Worm (Caenorhabditis elegans): ENCODE data around the gene srg-46.
A peak's percentile ranks its signal among the peaks of the same experiment; 100 is the strongest.

Gene srg-46

DNA sequence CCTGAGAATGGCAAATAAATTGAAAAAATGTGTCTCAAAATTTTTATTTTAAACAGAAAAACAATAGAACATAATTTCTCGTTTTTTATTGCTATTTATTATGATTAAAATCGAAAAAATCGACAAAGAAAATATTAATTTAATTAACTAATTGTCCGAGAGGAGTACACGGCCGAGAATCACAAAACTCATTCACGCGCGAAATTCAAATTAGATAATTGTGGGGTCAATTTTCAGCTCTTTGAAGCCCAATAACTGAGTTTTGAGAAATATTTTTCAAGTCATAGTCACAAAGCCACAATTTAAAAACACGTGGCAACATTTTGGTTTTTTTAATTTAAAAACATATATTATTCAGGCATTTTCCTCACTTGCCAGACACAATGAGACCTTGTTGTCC lies 45.6 kb downstream of the srg-46 start (continued):
- peak; percentile 73 for TF ChIP-seq nhr-71 (tag; optimal IDR thresholded peaks at IDR 0.05)
- TF ChIP-seq unc-62 (GFP tag; optimal IDR thresholded peaks at IDR 0.05) = no peak
- peak; percentile 53; the same call in 1 of the 2 replicates for TF ChIP-seq grh-1 (GFP tag; IDR thresholded peaks at IDR 0.05)
- TF ChIP-seq lin-35 (GFP tag; optimal IDR thresholded peaks at IDR 0.05) = peak; percentile 82 to 91
- peak; percentile 71 for TF ChIP-seq nhr-90 (tag; optimal IDR thresholded peaks at IDR 0.05; ENCODE audit: poor library complexity)
- no peak for TF ChIP-seq elt-2 (tag; optimal IDR thresholded peaks at IDR 0.05)
- no peak for TF ChIP-seq hlh-4 (tag; optimal IDR thresholded peaks at IDR 0.05)
- no peak for TF ChIP-seq mdl-1 (tag; optimal IDR thresholded peaks at IDR 0.05)
- TF ChIP-seq C04F5.9 (tag; optimal IDR thresholded peaks at IDR 0.05) = no peak
- TF ChIP-seq ceh-82 (tag; optimal IDR thresholded peaks at IDR 0.05) = no peak
- TF ChIP-seq nhr-85 (tag) = peak; percentile 89
- no peak for TF ChIP-seq zag-1 (tag; optimal IDR thresholded peaks at IDR 0.05)
- TF ChIP-seq dsc-1 (tag; optimal IDR thresholded peaks at IDR 0.05) = peak; percentile 26
- no peak for TF ChIP-seq C34B4.2 (tag; optimal IDR thresholded peaks at IDR 0.05)
- TF ChIP-seq fkh-10 (GFP tag; optimal IDR thresholded peaks at IDR 0.05) = no peak
- no peak for TF ChIP-seq hlh-17 (GFP tag; optimal IDR thresholded peaks at IDR 0.05; ENCODE audit: borderline replicate concordance)
- no peak for TF ChIP-seq ces-1 (GFP tag; optimal IDR thresholded peaks at IDR 0.05)
- peak; percentile 61 for TF ChIP-seq nhr-20 (tag; optimal IDR thresholded peaks at IDR 0.05)
- no peak for TF ChIP-seq unc-86 (tag; optimal IDR thresholded peaks at IDR 0.05)
- TF ChIP-seq nhr-19 (GFP tag; conservative IDR thresholded peaks at IDR 0.05) = peak; percentile 54
- TF ChIP-seq nhr-237 (tag; optimal IDR thresholded peaks at IDR 0.05) = no peak
- peak; percentile 56 for TF ChIP-seq fkh-4 (tag; optimal IDR thresholded peaks at IDR 0.05; ENCODE audit: borderline replicate concordance)
- TF ChIP-seq ztf-11 (tag; optimal IDR thresholded peaks at IDR 0.05) = peak in 1 of 2 experiments; percentile 74
- TF ChIP-seq ceh-90 (tag; optimal IDR thresholded peaks at IDR 0.05) = peak; percentile 81
- no peak for TF ChIP-seq nhr-84 (tag; optimal IDR thresholded peaks at IDR 0.05)

DNA sequence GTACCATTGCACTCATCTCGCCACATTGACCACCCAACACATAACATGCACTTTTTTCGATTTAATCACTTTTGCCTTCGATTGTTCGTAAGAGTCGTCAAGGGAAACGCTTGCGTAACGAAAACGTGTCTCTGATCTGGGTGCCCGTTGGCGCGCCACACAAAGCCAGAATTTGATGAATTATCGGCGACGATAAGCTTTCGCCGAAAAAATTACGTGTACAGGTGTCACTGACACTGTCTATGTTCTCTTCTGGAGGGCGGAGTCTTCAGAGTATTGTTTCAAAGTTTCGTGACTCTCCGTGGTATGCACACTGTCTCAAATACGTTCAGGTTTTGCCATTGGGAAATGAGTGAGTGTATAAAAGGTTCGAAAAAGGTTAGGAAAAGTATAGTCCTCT lies 47.2 kb downstream of the srg-46 start, which contains the start of gene F53F1.4:
TSS of gene F53F1.4 (plus strand) at position 390 of the 400 bp plus-strand sequence.
- TF ChIP-seq mep-1 (tag; optimal IDR thresholded peaks at IDR 0.05) = no peak
- TF ChIP-seq blmp-1 (tag; optimal IDR thresholded peaks at IDR 0.05) = peak; percentile 85

DNA sequence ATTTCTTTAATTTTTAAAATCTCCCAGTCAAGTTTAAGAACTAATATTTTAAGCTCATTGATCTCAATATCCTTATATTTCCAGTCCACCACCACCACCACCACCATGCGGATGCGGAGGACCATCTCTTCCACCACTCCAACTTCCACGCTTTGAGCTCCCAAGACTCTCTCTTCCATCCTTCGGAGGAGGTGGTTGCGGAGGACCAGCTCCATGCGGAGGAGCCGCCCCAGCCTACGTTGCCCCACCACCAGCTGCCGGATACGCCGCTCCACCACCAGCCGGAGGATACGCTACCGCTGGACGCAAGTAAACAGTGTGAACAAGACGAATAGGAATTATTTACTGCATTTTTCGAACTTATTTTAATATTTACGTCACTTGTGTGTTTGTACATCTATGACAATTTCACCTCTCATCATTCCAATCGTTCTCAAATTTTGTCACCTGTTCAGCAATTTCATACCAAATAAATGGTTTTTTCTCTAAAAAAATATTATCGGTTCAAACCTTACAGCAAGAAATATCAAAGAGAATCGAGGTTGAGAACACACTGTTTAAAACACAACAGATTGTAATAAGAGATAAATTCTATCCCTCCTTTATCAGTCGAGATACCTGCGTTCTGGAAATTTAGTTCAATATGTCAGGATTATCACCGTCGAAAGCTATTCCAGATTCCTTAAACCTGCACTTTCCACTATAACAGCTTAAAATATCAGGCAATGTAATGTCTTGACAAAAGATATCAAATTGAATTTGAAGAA lies 47.9 kb downstream of the srg-46 start:
- TF ChIP-seq mef-2 (tag; optimal IDR thresholded peaks at IDR 0.05) (no peak), sup-37 (GFP tag; optimal IDR thresholded peaks at IDR 0.05) (no peak), nhr-11 (tag; optimal IDR thresholded peaks at IDR 0.05) (no peak), rnt-1 (tag; optimal IDR thresholded peaks at IDR 0.05) (no peak), unc-30 (tag; optimal IDR thresholded peaks at IDR 0.05) (no peak), efl-1 (optimal IDR thresholded peaks at IDR 0.05) (no peak), efl-1 (GFP tag; optimal IDR thresholded peaks at IDR 0.05 in 1 of 2) (no peak), ceh-63 (GFP tag; optimal IDR thresholded peaks at IDR 0.05) (no peak), Y116A8C.19 (tag; optimal IDR thresholded peaks at IDR 0.05; ENCODE audit: borderline replicate concordance) (no peak), jun-1 (tag; optimal IDR thresholded peaks at IDR 0.05) (no peak), mdl-1 (tag; optimal IDR thresholded peaks at IDR 0.05) (no peak), hlh-4 (tag; optimal IDR thresholded peaks at IDR 0.05) (no peak)

DNA sequence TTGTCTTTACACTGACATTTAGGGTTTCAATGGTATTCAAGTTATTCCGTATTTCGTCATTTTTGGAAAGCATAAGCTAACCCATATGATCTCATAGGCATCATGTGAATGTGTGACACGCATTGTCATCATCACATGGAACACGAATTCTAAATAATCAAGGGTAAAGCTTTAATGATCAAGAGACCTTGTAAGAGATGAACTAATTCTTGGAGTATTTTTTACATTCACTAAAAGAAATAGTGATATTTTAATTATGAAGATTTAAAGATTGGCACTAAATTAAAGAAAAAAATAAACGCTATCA lies 48.4 kb downstream of the srg-46 start:
- TF ChIP-seq irx-1 (tag; optimal IDR thresholded peaks at IDR 0.05) (no peak), ztf-4 (tag; optimal IDR thresholded peaks at IDR 0.05) (peak; percentile 70), jun-1 (tag; optimal IDR thresholded peaks at IDR 0.05) (peak; percentile 15)

Measured in whole organism, L1 larva.